Worm (Caenorhabditis elegans) whole organism, L4/young adult: ENCODE data around the gene srx-48.

Source experiments
- dao-5 ChIP-seq: sonication (generic microtip); optimal IDR thresholded peaks from 2 replicates; lab custom pipeline; 2016; ENCODE audit warnings: missing genotype, missing genetic modification characterization, moderate library complexity, missing compliant biosample characterization
- him-1 ChIP-seq: sonication (generic microtip); optimal IDR thresholded peaks from 2 replicates; lab custom pipeline; 2016; ENCODE audit warnings: missing genotype, missing genetic modification reagents, missing genetic modification characterization, missing compliant biosample characterization

DNA sequence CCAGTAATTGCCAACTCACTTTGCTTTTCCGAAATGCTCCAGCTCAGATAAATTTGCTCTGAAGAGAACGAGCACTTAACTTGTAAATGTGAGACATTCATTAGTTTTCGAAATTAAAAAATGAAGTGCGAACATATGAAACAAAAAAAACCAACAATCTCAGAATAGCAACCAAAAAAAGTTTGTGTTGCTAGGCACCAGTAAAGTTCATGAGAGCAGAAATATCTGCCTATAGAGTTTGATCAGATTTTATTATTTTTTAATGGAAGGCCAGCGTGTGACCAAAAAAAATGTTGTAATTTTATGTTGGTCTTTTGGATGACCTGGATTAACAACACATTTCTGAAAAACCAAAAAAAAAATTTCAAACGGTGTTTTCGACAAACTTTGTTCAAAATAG is 39.4 kb downstream of the srx-48 start, which contains the start of gene M01B2.12:
- TF ChIP-seq him-1 (tag; lab: Kevin White, UChicago) (no peak), dao-5 (tag; lab: Kevin White, UChicago) (no peak)
